Worm (Caenorhabditis elegans) whole organism, L2 larva: ENCODE results near the gene F57C2.4.
"Not testable (repeated sequence)": the region's sequence is repeated elsewhere in the genome, so short reads cannot be mapped to it uniquely, and the experiment has no call there.

Source experiments
- F13H6.1 ChIP-seq: sonication (generic microtip); optimal IDR thresholded peaks from 2 replicates; lab custom pipeline; 2016; ENCODE audit warnings: missing genetic modification characterization, missing compliant biosample characterization
- aly-2 ChIP-seq: fragments of 150-350 bp; optimal IDR thresholded peaks from 2 replicates; lab custom pipeline; 2014; ENCODE audit warnings: missing biosample characterization, missing genetic modification characterization
- dmd-4 ChIP-seq: sonication (generic microtip); optimal IDR thresholded peaks from 2 replicates; lab custom pipeline; 2017; ENCODE audit warnings: missing biosample characterization, missing genetic modification characterization
- lin-39 ChIP-seq: fragments of 150-350 bp; optimal IDR thresholded peaks from 2 replicates; lab custom pipeline; 2014; ENCODE audit warnings: missing biosample characterization, missing genetic modification reagents, missing genetic modification characterization
- lsy-2 ChIP-seq, 2 experiments: fragments of 150-350 bp in 1 of 2; sonication (generic microtip) in 1 of 2; optimal IDR thresholded peaks; 2 replicates each; lab custom pipeline; 2014 to 2017; ENCODE audit warnings: missing biosample characterization in 2 of 2, missing genetic modification characterization in 2 of 2
- nhr-237 ChIP-seq: fragments of 150-350 bp; optimal IDR thresholded peaks from 2 replicates; lab custom pipeline; 2014; ENCODE audit warnings: missing biosample characterization, missing genetic modification characterization
- nhr-77 ChIP-seq: fragments of 150-350 bp; optimal IDR thresholded peaks from 2 replicates; lab custom pipeline; 2014; ENCODE audit warnings: missing biosample characterization, missing genetic modification characterization
- unc-62 ChIP-seq: fragments of 150-350 bp; optimal IDR thresholded peaks from 2 replicates; lab custom pipeline; 2014; ENCODE audit warnings: missing biosample characterization, missing genetic modification reagents, missing genetic modification characterization
- ztf-11 ChIP-seq: sonication (generic microtip); optimal IDR thresholded peaks from 2 replicates; lab custom pipeline; 2017; ENCODE audit warnings: missing biosample characterization, missing genetic modification characterization

DNA sequence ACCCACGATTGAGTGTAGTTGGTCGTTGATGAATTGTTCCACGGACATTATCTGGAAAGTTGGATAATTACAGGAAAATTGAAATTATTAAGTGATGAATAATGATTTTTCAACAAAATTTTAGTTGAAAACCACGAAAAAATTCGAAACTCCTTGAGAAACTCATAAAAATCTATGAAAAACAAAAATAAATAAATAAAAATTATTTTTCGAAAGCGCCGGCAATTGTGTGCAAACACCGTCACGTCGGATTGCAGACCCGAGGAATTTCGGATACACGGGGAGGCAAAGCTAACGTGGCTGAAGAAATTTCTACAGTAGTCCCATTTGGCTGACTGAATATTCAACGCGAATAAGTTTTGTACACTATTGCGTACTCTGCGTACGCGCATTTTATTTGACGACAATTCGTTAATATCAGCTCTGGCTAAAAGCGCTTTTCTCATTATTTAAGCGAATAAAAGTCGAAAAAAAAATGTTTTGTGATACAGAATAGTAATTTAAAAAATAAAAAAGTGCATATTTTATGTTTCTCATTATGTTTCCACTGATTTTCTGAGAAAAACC, 36.5 kb downstream of the F57C2.4 start, which contains the start of gene mog-4:
- TF ChIP-seq lsy-2 (tag; optimal IDR thresholded peaks at IDR 0.05; lab: Kevin White, UChicago) (peak; percentile 96 to 99), nhr-237 (tag; lab: Kevin White, UChicago) (peak; percentile 67), nhr-77 (tag; lab: Kevin White, UChicago) (peak; percentile 92), F13H6.1 (peak; percentile 94)
- not testable (repeated sequence) for TF ChIP-seq aly-2 (tag; lab: Kevin White, UChicago); dmd-4; ztf-11; lin-39; unc-62 (GFP tag; lab: Kevin White, UChicago)
